Worm (Caenorhabditis elegans) whole organism, L4 larva: ENCODE data around the gene spig-4.

ENCODE experiments used
- lsy-2 ChIP-seq, 2 experiments: fragments of 150-350 bp in 1 of 2; sonication (generic microtip) in 1 of 2; optimal IDR thresholded peaks; 2 replicates each; lab custom pipeline; 2014 to 2017; ENCODE audit warnings: missing biosample characterization in 2 of 2, missing genetic modification characterization in 2 of 2
- rbr-2 ChIP-seq: sonication (generic microtip); optimal IDR thresholded peaks from 2 replicates; lab custom pipeline; 2016; ENCODE audit warnings: missing genotype, missing genetic modification characterization, missing compliant biosample characterization

DNA sequence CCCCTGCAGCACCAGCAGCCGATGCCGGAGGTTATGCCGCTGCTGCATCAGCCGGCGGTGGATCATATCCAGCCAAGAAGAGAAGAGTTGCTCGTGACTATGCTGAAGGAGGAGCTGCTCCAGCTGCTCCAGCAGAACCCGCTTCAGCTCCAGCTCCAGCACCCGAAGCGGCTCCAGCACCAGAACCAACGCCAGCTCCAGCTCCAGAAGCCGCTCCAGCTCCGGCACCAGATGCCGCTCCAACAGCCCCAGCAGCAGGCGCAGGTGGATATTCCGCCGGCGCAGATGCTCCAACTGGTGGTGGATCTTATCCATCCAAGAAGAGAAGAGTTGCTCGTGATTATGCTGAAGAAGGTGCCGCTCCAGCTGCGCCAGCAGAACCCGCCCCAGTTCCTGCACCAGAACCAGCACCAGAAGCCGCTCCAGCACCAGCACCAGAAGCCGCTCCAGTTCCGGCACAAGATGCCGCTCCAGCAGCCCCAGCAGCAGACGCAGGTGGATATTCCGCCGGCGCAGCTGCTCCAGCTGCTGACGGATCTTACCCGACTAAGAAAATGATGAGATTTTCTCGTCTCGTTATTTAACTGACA, 14.2 kb upstream of the spig-4 start:
- TF ChIP-seq rbr-2 (tag; lab: Kevin White, UChicago), result no peak
- no peak for TF ChIP-seq lsy-2 (tag; optimal IDR thresholded peaks at IDR 0.05; lab: Kevin White, UChicago)
